Fruit fly (Drosophila melanogaster) whole organism, pupa: ENCODE results near the gene CG13857.

Experiments
- CG10348 ChIP-seq: fragments of 200-800 bp; sonication (Bioruptor generic); IDR thresholded peaks from 2 replicates; pipeline ENCODE4 v1.3.6; 2022; ENCODE audit warnings: missing biosample characterization, missing genetic modification characterization
- CG13204 ChIP-seq: fragments of 200-800 bp; sonication (Bioruptor generic); optimal IDR thresholded peaks from 2 replicates; lab custom pipeline; 2018; ENCODE audit warnings: missing biosample characterization, mild to moderate bottlenecking, missing genetic modification characterization, moderate library complexity
- CG8301 ChIP-seq: fragments of 200-800 bp; sonication (Bioruptor generic); optimal IDR thresholded peaks from 2 replicates; lab custom pipeline; 2018; ENCODE audit warnings: missing biosample characterization, mild to moderate bottlenecking, missing genetic modification characterization

DNA sequence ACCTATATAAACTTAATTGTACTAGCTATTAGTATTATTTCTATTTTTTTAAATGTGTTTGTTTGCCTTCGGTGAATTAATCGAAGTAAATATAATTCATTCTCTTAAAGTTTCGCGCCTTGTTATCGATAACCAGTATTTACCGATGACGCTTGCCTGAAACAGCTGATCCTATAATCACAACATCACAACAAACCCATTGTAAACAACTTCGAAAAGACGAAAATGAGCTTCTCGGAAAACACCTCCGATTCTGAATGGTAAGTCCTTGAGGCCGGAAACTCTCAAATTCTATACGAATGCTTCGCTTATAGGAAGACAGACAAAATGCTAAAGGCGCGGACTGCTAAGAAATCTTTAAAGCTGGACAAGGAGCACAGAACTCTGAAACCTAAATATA lies 14.0 kb downstream of the CG13857 start, which contains the start of gene CG34149:
- TF ChIP-seq CG8301, result no peak
- TF ChIP-seq CG13204 (GFP tag; lab: Kevin White, UChicago), result no peak
- TF ChIP-seq CG10348 (GFP tag; lab: Robert Waterston, UW), result no peak
